Fruit fly (Drosophila melanogaster) whole organism, prepupa: ENCODE results near the gene SkpA.

Source experiments
- Blimp-1 ChIP-seq: fragments of 200-800 bp; sonication (Bioruptor generic); optimal IDR thresholded peaks from 3 replicates; lab custom pipeline; 2017; ENCODE audit warnings: missing biosample characterization, missing genetic modification characterization, mild to moderate bottlenecking, moderate library complexity, missing genetic modification reagents
- CG10631 ChIP-seq: fragments of 200-800 bp; sonication (Bioruptor generic); optimal IDR thresholded peaks from 2 replicates; lab custom pipeline; 2016; ENCODE audit warnings: missing biosample characterization, missing genetic modification characterization
- CG10669 ChIP-seq: fragments of 200-800 bp; sonication (Bioruptor generic); optimal IDR thresholded peaks from 3 replicates; lab custom pipeline; 2018; ENCODE audit warnings: missing biosample characterization, mild to moderate bottlenecking, missing genetic modification characterization, moderate library complexity
- CG11294 ChIP-seq: fragments of 200-800 bp; sonication (Bioruptor generic); IDR thresholded peaks from 2 replicates; pipeline ENCODE4 v1.3.6; 2022; ENCODE audit warnings: missing biosample characterization, missing genetic modification characterization
- CG11902 ChIP-seq: fragments of 200-800 bp; sonication (Bioruptor generic); optimal IDR thresholded peaks from 3 replicates; lab custom pipeline; 2016; ENCODE audit warnings: missing biosample characterization, missing genetic modification characterization
- CG15336 ChIP-seq: fragments of 200-800 bp; sonication (Bioruptor generic); IDR thresholded peaks from 2 replicates; pipeline ENCODE4 v1.3.6; 2022; ENCODE audit warnings: missing biosample characterization, missing genetic modification characterization
- CG16779 ChIP-seq: fragments of 200-800 bp; sonication (Bioruptor generic); optimal IDR thresholded peaks from 3 replicates; lab custom pipeline; 2017; ENCODE audit warnings: missing biosample characterization, mild to moderate bottlenecking, missing genetic modification characterization
- CG3032 ChIP-seq: fragments of 200-800 bp; optimal IDR thresholded peaks from 2 replicates; lab custom pipeline; 2019; ENCODE audit warnings: missing biosample characterization, mild to moderate bottlenecking, missing genetic modification characterization, moderate library complexity
- CG31627 ChIP-seq: fragments of 200-800 bp; sonication (Bioruptor generic); optimal IDR thresholded peaks from 3 replicates; lab custom pipeline; 2016; ENCODE audit warnings: missing biosample characterization, missing genetic modification characterization
- CG32006 ChIP-seq: fragments of 200-800 bp; sonication (Bioruptor generic); optimal IDR thresholded peaks from 3 replicates; lab custom pipeline; 2017; ENCODE audit warnings: missing biosample characterization, mild to moderate bottlenecking, missing genetic modification characterization
- CG34406 ChIP-seq: fragments of 200-800 bp; sonication (Bioruptor generic); optimal IDR thresholded peaks from 3 replicates; lab custom pipeline; 2016; ENCODE audit warnings: missing biosample characterization, missing genetic modification characterization
- CG3919 ChIP-seq: fragments of 200-800 bp; sonication (Bioruptor generic); optimal IDR thresholded peaks from 3 replicates; lab custom pipeline; 2016; ENCODE audit warnings: missing biosample characterization, missing genetic modification characterization
- CG6163 ChIP-seq: fragments of 200-800 bp; sonication (Bioruptor generic); IDR thresholded peaks from 3 replicates; pipeline ENCODE4 v1.3.6; 2022; ENCODE audit warnings: missing biosample characterization, missing genetic modification characterization
- CG6276 ChIP-seq: fragments of 200-800 bp; sonication (Bioruptor generic); optimal IDR thresholded peaks from 2 replicates; lab custom pipeline; 2017; ENCODE audit warnings: missing biosample characterization, mild to moderate bottlenecking, missing genetic modification characterization
- CG6792 ChIP-seq: fragments of 200-800 bp; sonication (Bioruptor generic); optimal IDR thresholded peaks from 3 replicates; lab custom pipeline; 2016; ENCODE audit warnings: missing biosample characterization, missing genetic modification characterization
- CG6808 ChIP-seq: fragments of 200-800 bp; sonication (Bioruptor generic); optimal IDR thresholded peaks from 3 replicates; lab custom pipeline; 2017; ENCODE audit warnings: missing biosample characterization, missing genetic modification characterization, mild to moderate bottlenecking, moderate library complexity, missing genetic modification reagents
- CG6854 ChIP-seq: fragments of 200-800 bp; sonication (Bioruptor generic); optimal IDR thresholded peaks from 2 replicates; lab custom pipeline; 2017; ENCODE audit warnings: missing biosample characterization, mild to moderate bottlenecking, missing genetic modification characterization
- CG7368 ChIP-seq: fragments of 200-800 bp; sonication (Bioruptor generic); optimal IDR thresholded peaks from 3 replicates; lab custom pipeline; 2016; ENCODE audit warnings: missing biosample characterization, missing genetic modification characterization
- CG8119 ChIP-seq: fragments of 200-800 bp; sonication (Bioruptor generic); IDR thresholded peaks from 3 replicates; pipeline ENCODE4 v1.3.6; 2022; ENCODE audit warnings: missing biosample characterization, missing genetic modification characterization
- CG8632 ChIP-seq: fragments of 200-800 bp; sonication (Bioruptor generic); optimal IDR thresholded peaks from 3 replicates; lab custom pipeline; 2016; ENCODE audit warnings: missing biosample characterization, missing genetic modification characterization
- CG9139 ChIP-seq: fragments of 200-800 bp; sonication (Bioruptor generic); optimal IDR thresholded peaks from 3 replicates; lab custom pipeline; 2017; ENCODE audit warnings: missing biosample characterization, mild to moderate bottlenecking, missing genetic modification characterization
- Eip75B ChIP-seq: fragments of 200-800 bp; sonication (Bioruptor generic); optimal IDR thresholded peaks from 3 replicates; lab custom pipeline; 2016; ENCODE audit warnings: missing biosample characterization, missing genetic modification characterization
- Eip78C ChIP-seq: fragments of 200-800 bp; sonication (Bioruptor generic); peaks from one replicate; lab custom pipeline; 2016; ENCODE audit warnings: missing biosample characterization, missing genetic modification characterization
- Ets21C ChIP-seq: fragments of 200-800 bp; sonication (Bioruptor generic); optimal IDR thresholded peaks from 3 replicates; lab custom pipeline; 2016; ENCODE audit warnings: missing biosample characterization, missing genetic modification characterization
- Gug ChIP-seq: fragments of 200-800 bp; sonication (Bioruptor generic); IDR thresholded peaks from 2 replicates; pipeline ENCODE4 v1.3.6; 2022; ENCODE audit warnings: missing biosample characterization, missing genetic modification characterization
- Hr38 ChIP-seq: sonication (Bioruptor generic); optimal IDR thresholded peaks from 2 replicates; lab custom pipeline; 2016; ENCODE audit warnings: missing biosample characterization, missing genetic modification characterization
- Hr39 ChIP-seq: fragments of 200-800 bp; sonication (Bioruptor generic); optimal IDR thresholded peaks from 2 replicates; lab custom pipeline; 2016; ENCODE audit warnings: missing biosample characterization, missing genetic modification characterization
- Hr4 ChIP-seq: fragments of 200-800 bp; sonication (Bioruptor generic); optimal IDR thresholded peaks from 3 replicates; lab custom pipeline; 2016; ENCODE audit warnings: missing biosample characterization, missing genetic modification characterization
- Lpt ChIP-seq: fragments of 200-800 bp; sonication (Bioruptor generic); optimal IDR thresholded peaks from 3 replicates; lab custom pipeline; 2016; ENCODE audit warnings: missing biosample characterization, missing genetic modification characterization
- Met ChIP-seq: fragments of 200-800 bp; sonication (Bioruptor generic); optimal IDR thresholded peaks from 3 replicates; lab custom pipeline; 2016; ENCODE audit warnings: missing biosample characterization, missing genetic modification characterization
- OdsH ChIP-seq: fragments of 200-800 bp; sonication (Bioruptor generic); optimal IDR thresholded peaks from 3 replicates; lab custom pipeline; 2016; ENCODE audit warnings: missing biosample characterization, missing genetic modification characterization
- Smox ChIP-seq: fragments of 200-800 bp; sonication (Bioruptor generic); optimal IDR thresholded peaks from 3 replicates; lab custom pipeline; 2016; ENCODE audit warnings: missing biosample characterization, missing genetic modification characterization
- Sox14 ChIP-seq: fragments of 200-800 bp; sonication (Bioruptor generic); optimal IDR thresholded peaks from 3 replicates; lab custom pipeline; 2016; ENCODE audit warnings: missing biosample characterization, missing genetic modification characterization
- acj6 ChIP-seq: fragments of 200-800 bp; sonication (Bioruptor generic); optimal IDR thresholded peaks from 3 replicates; lab custom pipeline; 2016; ENCODE audit warnings: missing biosample characterization, missing genetic modification characterization
- dac ChIP-seq: fragments of 200-800 bp; sonication (Bioruptor generic); optimal IDR thresholded peaks from 2 replicates; lab custom pipeline; 2017; ENCODE audit warnings: missing biosample characterization, mild to moderate bottlenecking, missing genetic modification characterization
- eg ChIP-seq: fragments of 200-800 bp; sonication (Bioruptor generic); IDR thresholded peaks from 3 replicates; pipeline ENCODE4 v1.3.6; 2022; ENCODE audit warnings: missing biosample characterization, missing genetic modification characterization
- fd85E ChIP-seq: fragments of 200-800 bp; sonication (Bioruptor generic); optimal IDR thresholded peaks from 3 replicates; lab custom pipeline; 2016; ENCODE audit warnings: missing biosample characterization, missing genetic modification characterization
- fkh ChIP-seq: fragments of 200-800 bp; sonication (Bioruptor generic); optimal IDR thresholded peaks from 3 replicates; lab custom pipeline; 2017; ENCODE audit warnings: missing biosample characterization, mild to moderate bottlenecking, missing genetic modification characterization, moderate library complexity
- lz ChIP-seq: fragments of 200-800 bp; sonication (Bioruptor generic); optimal IDR thresholded peaks from 3 replicates; lab custom pipeline; 2016; ENCODE audit warnings: missing biosample characterization, missing genetic modification characterization
- net ChIP-seq: fragments of 200-800 bp; sonication (Bioruptor generic); optimal IDR thresholded peaks from 3 replicates; lab custom pipeline; 2016; ENCODE audit warnings: missing biosample characterization, missing genetic modification characterization
- pdm3 ChIP-seq: fragments of 200-800 bp; sonication (Bioruptor generic); optimal IDR thresholded peaks from 3 replicates; lab custom pipeline; 2016; ENCODE audit warnings: missing biosample characterization, missing genetic modification characterization
- salr ChIP-seq, 2 experiments: fragments of 200-800 bp; sonication (Bioruptor generic); optimal IDR thresholded peaks; 3 replicates each; lab custom pipeline; 2016 to 2018; ENCODE audit warnings: missing biosample characterization in 2 of 2, missing genetic modification characterization in 2 of 2, mild to moderate bottlenecking in 1 of 2
- ss ChIP-seq, 2 experiments: fragments of 200-800 bp; sonication (Bioruptor generic); optimal IDR thresholded peaks; 2 replicates in 1 of 2; 3 replicates in 1 of 2; lab custom pipeline; 2017 to 2018; ENCODE audit warnings: mild to moderate bottlenecking in 2 of 2, missing biosample characterization in 2 of 2, missing genetic modification characterization in 2 of 2, moderate library complexity in 1 of 2
- svp ChIP-seq: fragments of 200-800 bp; sonication (Bioruptor generic); peaks from one replicate; lab custom pipeline; 2016; ENCODE audit warnings: missing biosample characterization, missing genetic modification characterization

SkpA gene

dm6 chrX:686437-686972 lies 30.6 kb downstream of the SkpA start, which contains the start of gene sdk (continued):
- TF ChIP-seq fd85E (GFP tag; lab: Kevin White, UChicago) (peak; percentile 86), CG11294 (GFP tag; lab: Robert Waterston, UW) (peak; percentile 78), Smox (GFP tag; lab: Kevin White, UChicago) (peak; percentile 95), dac (GFP tag; lab: Kevin White, UChicago) (peak; percentile 88), lz (GFP tag; lab: Kevin White, UChicago) (peak; percentile 97), Hr38 (GFP tag; lab: Kevin White, UChicago) (peak; percentile 49), fkh (GFP tag; lab: Kevin White, UChicago) (peak; percentile 64), CG3032 (tag; lab: Kevin White, UChicago) (peak; percentile 88), salr (GFP tag; optimal IDR thresholded peaks at IDR 0.05; lab: Kevin White, UChicago) (peak; percentile 72 to 93), svp (GFP tag; lab: Kevin White, UChicago) (peak; percentile 98), CG32006 (GFP tag; lab: Kevin White, UChicago) (peak; percentile 95), Blimp-1 (GFP tag; lab: Kevin White, UChicago) (peak; percentile 82), CG15336 (GFP tag; lab: Robert Waterston, UW) (peak; percentile 92), CG10631 (peak; percentile 92), Eip78C (GFP tag; lab: Kevin White, UChicago) (peak; percentile 99), Hr4 (GFP tag; lab: Kevin White, UChicago) (peak; percentile 93), CG6854 (GFP tag; lab: Kevin White, UChicago) (peak; percentile 88), Gug (peak; percentile 84), CG3919 (peak; percentile 92), pdm3 (peak; percentile 95), CG34406 (GFP tag; lab: Kevin White, UChicago) (peak; percentile 94), CG8632 (GFP tag; lab: Kevin White, UChicago) (peak; percentile 90), CG7368 (peak; percentile 93), Met (GFP tag; lab: Kevin White, UChicago) (peak; percentile 97), Sox14 (GFP tag; lab: Kevin White, UChicago) (peak; percentile 96)

- TF ChIP-seq CG3919 (no peak), Lpt (GFP tag; lab: Kevin White, UChicago) (no peak), CG8119 (GFP tag; lab: Robert Waterston, UW) (peak; percentile 19; the same call in 1 of the 3 replicates), CG16779 (tag; lab: Kevin White, UChicago) (no peak), CG15336 (GFP tag; lab: Robert Waterston, UW) (peak; percentile 15; the same call in 1 of the 2 replicates), svp (GFP tag; lab: Kevin White, UChicago) (peak; percentile 92), Met (GFP tag; lab: Kevin White, UChicago) (no peak), Eip78C (GFP tag; lab: Kevin White, UChicago) (no peak), eg (GFP tag; lab: Robert Waterston, UW) (peak; percentile 35; the same call in 1 of the 3 replicates), CG6854 (GFP tag; lab: Kevin White, UChicago) (no peak), Eip75B (GFP tag; lab: Kevin White, UChicago) (no peak), ss (GFP tag; optimal IDR thresholded peaks at IDR 0.05; lab: Kevin White, UChicago) (peak; percentile 24 to 60), Hr39 (GFP tag; lab: Kevin White, UChicago) (no peak), CG31627 (GFP tag; lab: Kevin White, UChicago) (no peak), acj6 (no peak), CG9139 (GFP tag; lab: Kevin White, UChicago) (no peak), CG6163 (GFP tag; lab: Robert Waterston, UW) (peak; percentile 52; the same call in 2 of the 3 replicates), CG6808 (peak; percentile 32), CG6792 (GFP tag; lab: Kevin White, UChicago) (no peak), fd85E (GFP tag; lab: Kevin White, UChicago) (no peak), dac (GFP tag; lab: Kevin White, UChicago) (no peak), OdsH (no peak), CG6276 (GFP tag; lab: Kevin White, UChicago) (peak; percentile 27), CG10669 (GFP tag; lab: Kevin White, UChicago) (peak; percentile 7), CG11902 (GFP tag; lab: Kevin White, UChicago) (no peak), Hr4 (GFP tag; lab: Kevin White, UChicago) (no peak), net (GFP tag; lab: Kevin White, UChicago) (peak; percentile 35), Ets21C (GFP tag; lab: Kevin White, UChicago) (no peak), CG34406 (GFP tag; lab: Kevin White, UChicago) (no peak)
Observed at dm6 chrX:687330-688078, 31.6 kb downstream of the SkpA start.
